Worm (Caenorhabditis elegans) whole organism, L3 larva: Measurements from ENCODE around the gene F14E5.2.

Source experiments
- ZK546.5 ChIP-seq: sonication (generic microtip); optimal IDR thresholded peaks from 2 replicates; lab custom pipeline; 2017; ENCODE audit warnings: missing biosample characterization, missing genetic modification characterization
- aly-2 ChIP-seq: fragments of 150-350 bp; optimal IDR thresholded peaks from 2 replicates; lab custom pipeline; 2014; ENCODE audit warnings: missing biosample characterization, missing genetic modification characterization
- ceh-82 ChIP-seq: fragments of 150-350 bp; optimal IDR thresholded peaks from 2 replicates; lab custom pipeline; 2014; ENCODE audit warnings: missing biosample characterization, missing genetic modification characterization
- lin-15B ChIP-seq: fragments of 150-350 bp; optimal IDR thresholded peaks from 2 replicates; lab custom pipeline; 2014; ENCODE audit warnings: missing biosample characterization, missing genetic modification characterization
- lin-39 ChIP-seq: fragments of 150-350 bp; optimal IDR thresholded peaks from 2 replicates; lab custom pipeline; 2018; ENCODE audit warnings: missing biosample characterization, missing genetic modification reagents, missing genetic modification characterization
- nhr-11 ChIP-seq: fragments of 150-350 bp; optimal IDR thresholded peaks from 2 replicates; lab custom pipeline; 2014; ENCODE audit warnings: missing biosample characterization, missing genetic modification characterization
- nhr-25 ChIP-seq: sonication (generic microtip); optimal IDR thresholded peaks from 2 replicates; lab custom pipeline; 2017; ENCODE audit warnings: missing biosample characterization, missing genetic modification characterization
- nhr-28 ChIP-seq: fragments of 150-350 bp; optimal IDR thresholded peaks from 2 replicates; lab custom pipeline; 2014; ENCODE audit warnings: missing biosample characterization, missing genetic modification characterization
- pqm-1 ChIP-seq: fragments of 150-350 bp; optimal IDR thresholded peaks from 2 replicates; lab custom pipeline; 2017; ENCODE audit warnings: missing biosample characterization, missing genetic modification characterization, inconsistent platforms
- sea-2 ChIP-seq: fragments of 150-350 bp; sonication (generic microtip); optimal IDR thresholded peaks from 4 replicates; lab custom pipeline; 2014; ENCODE audit warnings: missing biosample characterization, missing genetic modification reagents, missing genetic modification characterization
- zag-1 ChIP-seq: fragments of 150-350 bp; optimal IDR thresholded peaks from 2 replicates; lab custom pipeline; 2014; ENCODE audit warnings: missing biosample characterization, missing genetic modification characterization

ce11 chrII:8399064-8399463, 29.6 kb downstream of the F14E5.2 start, which contains the start of gene dod-23:
- TF ChIP-seq pqm-1 (no peak), nhr-28 (tag; lab: Kevin White, UChicago) (no peak), ceh-82 (tag; lab: Kevin White, UChicago) (no peak), nhr-11 (tag; lab: Kevin White, UChicago) (no peak), lin-15B (tag; lab: Kevin White, UChicago) (no peak), aly-2 (tag; lab: Kevin White, UChicago) (no peak), zag-1 (tag; lab: Kevin White, UChicago) (no peak), ZK546.5 (tag; lab: Kevin White, UChicago) (no peak), sea-2 (no peak), lin-39 (tag; lab: Kevin White, UChicago) (no peak), nhr-25 (no peak)
